Worm (Caenorhabditis elegans): ENCODE measurements around the gene W06E11.1.

ce11 chrIII:650539-650938, 8.7 kb downstream of the W06E11.1 start:
- TF ChIP-seq ama-1 (optimal IDR thresholded peaks at IDR 0.05), result no peak
- TF ChIP-seq ama-1 (GFP tag; optimal IDR thresholded peaks at IDR 0.05), result no peak
- no peak for TF ChIP-seq dox-1 (GFP tag; IDR thresholded peaks at IDR 0.05)
- no peak for TF ChIP-seq egl-18 (GFP tag; IDR thresholded peaks at IDR 0.05)
- no peak for TF ChIP-seq him-1 (tag; optimal IDR thresholded peaks at IDR 0.05)
- TF ChIP-seq B0261.1 (tag; optimal IDR thresholded peaks at IDR 0.05), result no peak
- TF ChIP-seq ceh-27 (GFP tag; optimal IDR thresholded peaks at IDR 0.05), result no peak
- TF ChIP-seq ccch-3 (GFP tag; optimal IDR thresholded peaks at IDR 0.05), result no peak
- no peak for TF ChIP-seq Y53F4B.3 (GFP tag; IDR thresholded peaks at IDR 0.05)

Measured in whole organism, young adult.